Worm (Caenorhabditis elegans) whole organism, L4 larva: ENCODE measurements around the gene C06A6.4.
A peak's percentile ranks its signal among the peaks of the same experiment; 100 is the strongest.

Source experiments
- F37D6.2 ChIP-seq: sonication (generic microtip); optimal IDR thresholded peaks from 2 replicates; lab custom pipeline; 2016; ENCODE audit warnings: mild to moderate bottlenecking, missing genetic modification characterization, missing compliant biosample characterization
- F44E2.7 ChIP-seq: fragments of 200-800 bp; sonication (Bioruptor generic); IDR thresholded peaks from 2 replicates; pipeline ENCODE4 v2.1.2; 2022; ENCODE audit warnings: missing genetic modification characterization, missing compliant biosample characterization
- F49E8.2 ChIP-seq: sonication (generic microtip); optimal IDR thresholded peaks from 2 replicates; lab custom pipeline; 2016; ENCODE audit warnings: missing compliant biosample characterization, mild to moderate bottlenecking, missing genetic modification characterization, borderline replicate concordance
- T26A8.4 ChIP-seq: fragments of 200-800 bp; sonication (Bioruptor generic); IDR thresholded peaks from 2 replicates; pipeline ENCODE4 v1.3.6; 2022; ENCODE audit warnings: missing genetic modification characterization, missing compliant biosample characterization
- Y48G9A.11 ChIP-seq: fragments of 200-800 bp; sonication (Bioruptor generic); IDR thresholded peaks from 2 replicates; pipeline ENCODE4 v1.3.6; 2022; ENCODE audit warnings: missing genetic modification reagents, missing genetic modification characterization, missing compliant biosample characterization
- aha-1 ChIP-seq: fragments of 150-350 bp; peaks from one replicate; lab custom pipeline; 2014; ENCODE audit warnings: missing biosample characterization, missing genetic modification characterization
- aly-2 ChIP-seq: sonication (generic microtip); optimal IDR thresholded peaks from 2 replicates; lab custom pipeline; 2018; ENCODE audit warnings: missing biosample characterization, missing genetic modification characterization
- arid-1 ChIP-seq: fragments of 200-800 bp; sonication (Bioruptor generic); conservative IDR thresholded peaks from 2 replicates; pipeline ENCODE4 v1.3.6; 2022; ENCODE audit warnings: missing genetic modification reagents, missing genetic modification characterization, missing compliant biosample characterization
- ceh-20 ChIP-seq: fragments of 200-800 bp; sonication (Bioruptor generic); IDR thresholded peaks from 2 replicates; pipeline ENCODE4 v1.3.6; 2022; ENCODE audit warnings: missing genetic modification reagents, missing genetic modification characterization, missing compliant biosample characterization
- ceh-28 ChIP-seq: fragments of 150-350 bp; optimal IDR thresholded peaks from 2 replicates; lab custom pipeline; 2014; ENCODE audit warnings: missing biosample characterization, missing genetic modification reagents, missing genetic modification characterization
- ceh-32 ChIP-seq: sonication (generic microtip); optimal IDR thresholded peaks from 2 replicates; lab custom pipeline; 2016; ENCODE audit warnings: mild to moderate bottlenecking, missing genetic modification characterization, missing compliant biosample characterization; ENCODE audit not compliant: poor library complexity
- ces-1 ChIP-seq: fragments of 150-350 bp; sonication (generic microtip); optimal IDR thresholded peaks from 4 replicates; lab custom pipeline; 2014; ENCODE audit warnings: missing biosample characterization, missing genetic modification reagents, missing genetic modification characterization
- ctbp-1 ChIP-seq: fragments of 200-800 bp; sonication (Bioruptor generic); IDR thresholded peaks from 2 replicates; pipeline ENCODE4 v1.3.6; 2022; ENCODE audit warnings: missing genetic modification reagents, missing genetic modification characterization, missing compliant biosample characterization
- daf-16 ChIP-seq, 3 experiments: sonication (generic microtip); optimal IDR thresholded peaks; 2 replicates each; lab custom pipeline; 2016 to 2017; ENCODE audit warnings: missing genetic modification characterization in 3 of 3, missing genetic modification reagents in 3 of 3, mild to moderate bottlenecking in 2 of 3, missing compliant biosample characterization in 2 of 3, missing biosample characterization in 1 of 3, moderate library complexity in 1 of 3
- dve-1 ChIP-seq: sonication (generic microtip); optimal IDR thresholded peaks from 2 replicates; lab custom pipeline; 2017; ENCODE audit warnings: antibody characterized with exemption, mild to moderate bottlenecking, missing genetic modification characterization, missing compliant biosample characterization; ENCODE audit not compliant: insufficient read depth
- egl-43 ChIP-seq: fragments of 200-800 bp; sonication (Bioruptor generic); IDR thresholded peaks from 2 replicates; pipeline ENCODE4 v1.3.6; 2022; ENCODE audit warnings: missing genetic modification reagents, missing genetic modification characterization, missing compliant biosample characterization
- gei-8 ChIP-seq: fragments of 200-800 bp; sonication (Bioruptor generic); optimal IDR thresholded peaks from 2 replicates; lab custom pipeline; 2018; ENCODE audit warnings: mild to moderate bottlenecking, missing genetic modification characterization, missing compliant biosample characterization
- hlh-11 ChIP-seq: fragments of 200-800 bp; sonication (Bioruptor generic); optimal IDR thresholded peaks from 2 replicates; lab custom pipeline; 2018; ENCODE audit warnings: mild to moderate bottlenecking, missing genetic modification characterization, missing compliant biosample characterization
- hlh-30 ChIP-seq: sonication (generic microtip); optimal IDR thresholded peaks from 2 replicates; lab custom pipeline; 2017; ENCODE audit warnings: antibody characterized with exemption, mild to moderate bottlenecking, missing genetic modification characterization, missing compliant biosample characterization; ENCODE audit not compliant: insufficient read depth
- jun-1 ChIP-seq: fragments of 150-350 bp; optimal IDR thresholded peaks from 2 replicates; lab custom pipeline; 2014; ENCODE audit warnings: missing biosample characterization, missing genetic modification reagents, missing genetic modification characterization
- lin-38 ChIP-seq: fragments of 200-800 bp; sonication (Bioruptor generic); IDR thresholded peaks from 2 replicates; pipeline ENCODE4 v1.3.6; 2022; ENCODE audit warnings: missing genetic modification reagents, missing genetic modification characterization, missing compliant biosample characterization
- lin-39 ChIP-seq: fragments of 150-350 bp; optimal IDR thresholded peaks from 2 replicates; lab custom pipeline; 2014; ENCODE audit warnings: missing biosample characterization, missing genetic modification reagents, missing genetic modification characterization
- lsy-2 ChIP-seq, 2 experiments: fragments of 150-350 bp in 1 of 2; sonication (generic microtip) in 1 of 2; optimal IDR thresholded peaks; 2 replicates each; lab custom pipeline; 2014 to 2017; ENCODE audit warnings: missing biosample characterization in 2 of 2, missing genetic modification characterization in 2 of 2
- mdl-1 ChIP-seq, 2 experiments: fragments of 150-350 bp in 1 of 2; sonication (generic microtip) in 1 of 2; optimal IDR thresholded peaks; 2 replicates each; lab custom pipeline; 2014 to 2017; ENCODE audit warnings: missing biosample characterization in 2 of 2, missing genetic modification characterization in 2 of 2
- mdt-29 ChIP-seq: fragments of 200-800 bp; sonication (Bioruptor generic); IDR thresholded peaks from 2 replicates; pipeline ENCODE4 v1.3.6; 2022; ENCODE audit warnings: missing genetic modification reagents, missing genetic modification characterization, missing compliant biosample characterization
- mep-1 ChIP-seq: fragments of 150-350 bp; sonication (generic microtip); optimal IDR thresholded peaks from 3 replicates; lab custom pipeline; 2014; ENCODE audit warnings: missing biosample characterization, missing genetic modification characterization
- mxl-3 ChIP-seq: fragments of 200-800 bp; sonication (Bioruptor generic); optimal IDR thresholded peaks from 2 replicates; lab custom pipeline; 2018; ENCODE audit warnings: mild to moderate bottlenecking, missing genetic modification characterization, missing compliant biosample characterization
- nhr-11 ChIP-seq: fragments of 150-350 bp; optimal IDR thresholded peaks from 2 replicates; lab custom pipeline; 2014; ENCODE audit warnings: missing biosample characterization, missing genetic modification characterization
- nhr-25 ChIP-seq: sonication (generic microtip); optimal IDR thresholded peaks from 2 replicates; lab custom pipeline; 2017; ENCODE audit warnings: missing genetic modification characterization, mild to moderate bottlenecking, missing compliant biosample characterization, antibody characterized with exemption, moderate library complexity, borderline replicate concordance; ENCODE audit not compliant: insufficient read depth
- nhr-28 ChIP-seq: fragments of 150-350 bp; optimal IDR thresholded peaks from 2 replicates; lab custom pipeline; 2014; ENCODE audit warnings: missing biosample characterization, missing genetic modification characterization
- nhr-41 ChIP-seq: fragments of 200-800 bp; sonication (Bioruptor generic); IDR thresholded peaks from 2 replicates; pipeline ENCODE4 v1.3.6; 2022; ENCODE audit warnings: missing genetic modification reagents, missing genetic modification characterization, missing compliant biosample characterization
- nhr-77 ChIP-seq: fragments of 150-350 bp; optimal IDR thresholded peaks from 2 replicates; lab custom pipeline; 2014; ENCODE audit warnings: missing biosample characterization, missing genetic modification characterization
- pha-4 ChIP-seq, 2 experiments: fragments of 150-350 bp in 1 of 2; fragments of 200-800 bp in 1 of 2; sonication (Bioruptor generic) in 1 of 2; IDR thresholded peaks in 1 of 2; optimal IDR thresholded peaks in 1 of 2; 2 replicates each; pipeline versions ENCODE4 v1.3.6 to Lab custom; 2014 to 2022; ENCODE audit warnings: missing genetic modification characterization in 2 of 2, missing genetic modification reagents in 2 of 2, missing biosample characterization in 1 of 2, missing compliant biosample characterization in 1 of 2
- rbr-2 ChIP-seq: sonication (generic microtip); optimal IDR thresholded peaks from 2 replicates; lab custom pipeline; 2016; ENCODE audit warnings: missing genotype, missing genetic modification characterization, missing compliant biosample characterization
- snpc-4 ChIP-seq: fragments of 150-350 bp; optimal IDR thresholded peaks from 2 replicates; lab custom pipeline; 2014; ENCODE audit warnings: missing biosample characterization, missing genetic modification characterization
- spr-3 ChIP-seq: fragments of 200-800 bp; sonication (Bioruptor generic); optimal IDR thresholded peaks from 2 replicates; lab custom pipeline; 2018; ENCODE audit warnings: mild to moderate bottlenecking, missing genetic modification characterization, missing compliant biosample characterization
- unc-39 ChIP-seq: sonication (generic microtip); optimal IDR thresholded peaks from 2 replicates; lab custom pipeline; 2017; ENCODE audit warnings: missing biosample characterization, missing genetic modification characterization
- zip-2 ChIP-seq: fragments of 150-350 bp; optimal IDR thresholded peaks from 2 replicates; lab custom pipeline; 2014; ENCODE audit warnings: missing biosample characterization, missing genetic modification characterization
- ztf-11 ChIP-seq: fragments of 150-350 bp; optimal IDR thresholded peaks from 2 replicates; lab custom pipeline; 2014; ENCODE audit warnings: missing biosample characterization, missing genetic modification characterization
- ztf-7 ChIP-seq: fragments of 150-350 bp; optimal IDR thresholded peaks from 2 replicates; lab custom pipeline; 2014; ENCODE audit warnings: missing biosample characterization, missing genetic modification characterization

C06A6.4 gene

DNA sequence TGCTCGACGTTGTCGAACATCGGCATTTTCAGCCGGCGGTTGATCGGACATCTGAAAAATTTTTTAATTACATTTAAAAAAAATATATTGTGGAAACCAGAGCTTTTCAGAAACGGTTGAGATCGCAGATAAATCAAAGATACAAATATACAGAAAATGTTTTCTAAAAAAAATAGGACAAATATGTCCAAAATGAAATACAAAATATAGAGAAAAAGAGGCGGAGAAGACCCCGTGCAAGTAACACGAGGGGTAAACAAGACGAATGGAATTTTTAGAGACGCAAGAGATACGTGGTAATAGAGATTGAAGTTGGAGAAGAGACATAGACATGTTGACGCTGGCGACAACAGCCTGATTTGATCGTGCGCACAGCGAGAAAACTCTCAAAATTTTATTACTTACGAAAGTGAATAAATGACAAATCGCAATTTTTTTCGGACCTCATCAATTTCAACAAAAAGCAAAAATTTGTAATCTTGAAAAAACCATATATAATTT lies 13.4 kb downstream of the C06A6.4 start, which contains the start of gene cdgs-1 (continued):
- no peak for TF ChIP-seq nhr-25 (tag; lab: Kevin White, UChicago)
- no peak for TF ChIP-seq daf-16 (GFP tag; optimal IDR thresholded peaks at IDR 0.05; lab: Kevin White, UChicago)
- TF ChIP-seq daf-16 (tag; optimal IDR thresholded peaks at IDR 0.05; lab: Kevin White, UChicago), result peak; percentile 94
- 0 out of 2 replicates have a peak, but pooled peaks have one; percentile 8 for TF ChIP-seq lin-38
- TF ChIP-seq hlh-11 (tag; lab: Kevin White, UChicago), result peak; percentile 72
- TF ChIP-seq egl-43 (GFP tag; lab: Robert Waterston, UW), result no peak
- no peak for TF ChIP-seq Y48G9A.11
- no peak for TF ChIP-seq gei-8 (GFP tag; lab: Kevin White, UChicago)
- no peak for TF ChIP-seq F44E2.7
- peak; percentile 38 for TF ChIP-seq nhr-77 (tag; lab: Kevin White, UChicago)
- TF ChIP-seq aha-1 (tag; lab: Kevin White, UChicago), result no peak
- peak; percentile 64 for TF ChIP-seq nhr-28
- peak; percentile 40 for TF ChIP-seq ces-1 (GFP tag; lab: Kevin White, UChicago)
- TF ChIP-seq mdl-1 (tag; optimal IDR thresholded peaks at IDR 0.05; lab: Kevin White, UChicago), result peak; percentile 59 to 90
- TF ChIP-seq zip-2 (tag; lab: Kevin White, UChicago), result no peak
- TF ChIP-seq snpc-4 (tag; lab: Kevin White, UChicago), result no peak
- TF ChIP-seq rbr-2 (tag; lab: Kevin White, UChicago), result peak; percentile 42
- TF ChIP-seq ceh-32 (tag; lab: Kevin White, UChicago), result no peak
- TF ChIP-seq lsy-2 (tag; optimal IDR thresholded peaks at IDR 0.05; lab: Kevin White, UChicago), result peak in 1 of 2 experiments; percentile 57
- no peak for TF ChIP-seq aly-2
- no peak for TF ChIP-seq F49E8.2 (tag; lab: Kevin White, UChicago)
- TF ChIP-seq ztf-11 (tag; lab: Kevin White, UChicago), result no peak
- TF ChIP-seq ceh-20 (GFP tag; lab: Robert Waterston, UW), result no peak
- TF ChIP-seq pha-4 (GFP tag; IDR thresholded peaks at IDR 0.05; lab: Robert Waterston, UW), result no peak
- peak; percentile 26 for TF ChIP-seq pha-4 (tag; optimal IDR thresholded peaks at IDR 0.05; lab: Kevin White, UChicago)
- TF ChIP-seq hlh-30 (tag; lab: Kevin White, UChicago), result peak; percentile 96
- TF ChIP-seq nhr-11 (tag; lab: Kevin White, UChicago), result peak; percentile 44
- TF ChIP-seq F37D6.2, result no peak
- TF ChIP-seq jun-1 (tag; lab: Kevin White, UChicago), result no peak
- TF ChIP-seq ctbp-1 (GFP tag; lab: Robert Waterston, UW), result peak; percentile 23; the same call in 1 of the 2 replicates
- peak; percentile 8 for TF ChIP-seq dve-1 (tag; lab: Kevin White, UChicago)
- TF ChIP-seq spr-3 (GFP tag; lab: Kevin White, UChicago), result no peak
- no peak for TF ChIP-seq mdt-29 (GFP tag; lab: Robert Waterston, UW)

DNA sequence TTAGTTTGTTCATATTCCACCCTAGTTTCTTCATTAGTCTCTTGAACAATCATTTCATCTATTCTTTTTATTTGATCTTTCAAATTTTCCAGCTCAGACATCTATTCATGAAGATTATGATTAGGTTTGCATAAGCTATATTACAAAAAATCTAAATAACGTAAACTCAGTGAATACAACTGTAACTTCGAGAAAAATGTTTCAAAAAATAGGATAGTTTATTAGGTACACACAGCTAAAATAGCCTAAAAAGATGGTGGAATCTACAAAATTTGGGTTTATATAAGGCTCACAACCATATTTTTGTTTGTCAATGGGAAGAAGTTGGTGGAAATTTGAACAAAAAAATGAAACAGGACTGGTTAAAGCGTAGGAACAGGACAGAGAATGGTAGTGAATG lies 16.4 kb downstream of the C06A6.4 start, which contains the start of gene zgpa-1:
Gene zgpa-1, minus strand, starts transcription at position 101 of the 400 bp plus-strand sequence.
- TF ChIP-seq nhr-41 (GFP tag; lab: Robert Waterston, UW) (no peak), ztf-7 (no peak), aha-1 (tag; lab: Kevin White, UChicago) (peak; percentile 88), dve-1 (tag; lab: Kevin White, UChicago) (peak; percentile 2), lin-39 (no peak), arid-1 (GFP tag; lab: Robert Waterston, UW) (no peak), gei-8 (GFP tag; lab: Kevin White, UChicago) (no peak)

DNA sequence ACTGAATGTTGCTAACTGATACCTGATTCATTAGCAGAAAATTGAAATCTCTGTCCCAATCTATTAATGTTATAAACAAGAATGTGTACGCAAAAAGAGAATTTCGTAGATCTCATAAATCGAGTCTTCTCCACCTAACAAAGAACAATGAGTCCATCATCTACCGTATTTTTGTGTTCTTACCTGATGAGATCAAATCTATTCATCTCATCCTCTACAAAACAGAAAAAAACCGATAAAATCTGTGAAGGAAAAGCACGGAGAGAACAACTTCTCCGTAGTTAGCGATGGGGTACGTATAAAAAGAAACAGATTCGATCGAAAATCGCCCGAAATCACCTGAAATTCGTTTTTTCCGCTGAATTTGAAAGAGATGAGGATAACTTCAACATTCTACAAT lies 20.5 kb downstream of the C06A6.4 start, which contains the start of gene C33H5.1:
Gene C33H5.1, plus strand, starts transcription at position 330 of the 400 bp plus-strand sequence.
- TF ChIP-seq mep-1 (tag; lab: Kevin White, UChicago), result no peak
- no peak for TF ChIP-seq mxl-3 (GFP tag; lab: Kevin White, UChicago)
- TF ChIP-seq ceh-28 (tag; lab: Kevin White, UChicago), result no peak
- no peak for TF ChIP-seq T26A8.4 (GFP tag; lab: Robert Waterston, UW)
- peak; percentile 70 for TF ChIP-seq aha-1 (tag; lab: Kevin White, UChicago)
- no peak for TF ChIP-seq ces-1 (GFP tag; lab: Kevin White, UChicago)
- TF ChIP-seq unc-39 (tag; lab: Kevin White, UChicago), result no peak
